Worm (Caenorhabditis elegans) whole organism, L2 larva: Measurements from ENCODE around the gene F17E9.4.

Experiments used
- C34F6.9 ChIP-seq: fragments of 150-350 bp; optimal IDR thresholded peaks from 2 replicates; lab custom pipeline; 2014; ENCODE audit warnings: missing biosample characterization, missing genetic modification characterization
- F13H6.1 ChIP-seq: sonication (generic microtip); optimal IDR thresholded peaks from 2 replicates; lab custom pipeline; 2016; ENCODE audit warnings: missing genetic modification characterization, missing compliant biosample characterization
- R02D3.7 ChIP-seq: fragments of 150-350 bp; optimal IDR thresholded peaks from 2 replicates; lab custom pipeline; 2014; ENCODE audit warnings: missing biosample characterization, missing genetic modification characterization
- Y55F3AM.14 ChIP-seq: fragments of 200-800 bp; sonication (Bioruptor generic); optimal IDR thresholded peaks from 2 replicates; lab custom pipeline; 2018; ENCODE audit warnings: mild to moderate bottlenecking, missing genetic modification characterization, missing compliant biosample characterization
- ZK546.5 ChIP-seq: sonication (generic microtip); optimal IDR thresholded peaks from 2 replicates; lab custom pipeline; 2017; ENCODE audit warnings: missing biosample characterization, missing genetic modification characterization
- alr-1 ChIP-seq: fragments of 150-350 bp; optimal IDR thresholded peaks from 2 replicates; lab custom pipeline; 2014; ENCODE audit warnings: missing biosample characterization, missing genetic modification characterization
- aly-2 ChIP-seq: fragments of 150-350 bp; optimal IDR thresholded peaks from 2 replicates; lab custom pipeline; 2014; ENCODE audit warnings: missing biosample characterization, missing genetic modification characterization
- ama-1 ChIP-seq: fragments of 150-350 bp; optimal IDR thresholded peaks from 2 replicates; lab custom pipeline; 2018; ENCODE audit warnings: inconsistent platforms
- blmp-1 ChIP-seq: sonication (generic microtip); optimal IDR thresholded peaks from 2 replicates; lab custom pipeline; 2017; ENCODE audit warnings: missing genetic modification characterization, mild to moderate bottlenecking, missing compliant biosample characterization, antibody characterized with exemption, moderate library complexity; ENCODE audit not compliant: insufficient read depth
- ceh-16 ChIP-seq: fragments of 150-350 bp; optimal IDR thresholded peaks from 2 replicates; lab custom pipeline; 2014; ENCODE audit warnings: missing biosample characterization, missing genetic modification characterization
- ceh-82 ChIP-seq: fragments of 150-350 bp; optimal IDR thresholded peaks from 2 replicates; lab custom pipeline; 2014; ENCODE audit warnings: missing biosample characterization, missing genetic modification characterization
- crh-2 ChIP-seq: sonication (generic microtip); optimal IDR thresholded peaks from 2 replicates; lab custom pipeline; 2017; ENCODE audit warnings: missing biosample characterization, missing genetic modification characterization
- dmd-4 ChIP-seq: sonication (generic microtip); optimal IDR thresholded peaks from 2 replicates; lab custom pipeline; 2017; ENCODE audit warnings: missing biosample characterization, missing genetic modification characterization
- egl-27 ChIP-seq: sonication (generic microtip); optimal IDR thresholded peaks from 3 replicates; lab custom pipeline; 2017; ENCODE audit warnings: missing biosample characterization, missing genetic modification reagents, missing genetic modification characterization
- elt-1 ChIP-seq: fragments of 150-350 bp; optimal IDR thresholded peaks from 2 replicates; lab custom pipeline; 2014; ENCODE audit warnings: missing biosample characterization, missing genetic modification characterization
- elt-3 ChIP-seq: sonication (generic microtip); optimal IDR thresholded peaks from 2 replicates; lab custom pipeline; 2017; ENCODE audit warnings: missing biosample characterization, missing genetic modification characterization
- fos-1 ChIP-seq: fragments of 150-350 bp; optimal IDR thresholded peaks from 2 replicates; lab custom pipeline; 2014; ENCODE audit warnings: missing biosample characterization, missing genetic modification characterization
- gmeb-1 ChIP-seq: fragments of 150-350 bp; optimal IDR thresholded peaks from 2 replicates; lab custom pipeline; 2014; ENCODE audit warnings: missing biosample characterization, missing genetic modification characterization
- lin-11 ChIP-seq: fragments of 150-350 bp; sonication (generic microtip); optimal IDR thresholded peaks from 2 replicates; lab custom pipeline; 2014; ENCODE audit warnings: missing biosample characterization, missing genetic modification characterization, inconsistent platforms, mixed read lengths
- lin-13 ChIP-seq: fragments of 150-350 bp; optimal IDR thresholded peaks from 2 replicates; lab custom pipeline; 2014; ENCODE audit warnings: missing biosample characterization, missing genetic modification reagents, missing genetic modification characterization
- lin-39 ChIP-seq: fragments of 150-350 bp; optimal IDR thresholded peaks from 2 replicates; lab custom pipeline; 2014; ENCODE audit warnings: missing biosample characterization, missing genetic modification reagents, missing genetic modification characterization
- lsy-2 ChIP-seq, 2 experiments: fragments of 150-350 bp in 1 of 2; sonication (generic microtip) in 1 of 2; optimal IDR thresholded peaks; 2 replicates each; lab custom pipeline; 2014 to 2017; ENCODE audit warnings: missing biosample characterization in 2 of 2, missing genetic modification characterization in 2 of 2
- mab-5 ChIP-seq: fragments of 150-350 bp; optimal IDR thresholded peaks from 2 replicates; lab custom pipeline; 2014; ENCODE audit warnings: missing biosample characterization, missing genetic modification characterization
- mbf-1 ChIP-seq: sonication (generic microtip); optimal IDR thresholded peaks from 2 replicates; lab custom pipeline; 2017; ENCODE audit warnings: missing biosample characterization, missing genetic modification characterization
- mdl-1 ChIP-seq, 2 experiments: fragments of 150-350 bp in 1 of 2; sonication (generic microtip) in 1 of 2; optimal IDR thresholded peaks; 2 replicates each; lab custom pipeline; 2017; ENCODE audit warnings: missing biosample characterization in 2 of 2, missing genetic modification characterization in 2 of 2
- nhr-10 ChIP-seq: sonication (generic microtip); optimal IDR thresholded peaks from 2 replicates; lab custom pipeline; 2017; ENCODE audit warnings: missing biosample characterization, missing genetic modification characterization
- nhr-11 ChIP-seq: fragments of 150-350 bp; optimal IDR thresholded peaks from 2 replicates; lab custom pipeline; 2014; ENCODE audit warnings: missing biosample characterization, missing genetic modification characterization
- nhr-12 ChIP-seq: fragments of 150-350 bp; optimal IDR thresholded peaks from 2 replicates; lab custom pipeline; 2014; ENCODE audit warnings: missing biosample characterization, missing genetic modification characterization
- nhr-129 ChIP-seq: fragments of 150-350 bp; optimal IDR thresholded peaks from 2 replicates; lab custom pipeline; 2014; ENCODE audit warnings: missing biosample characterization, missing genetic modification characterization
- nhr-21 ChIP-seq: fragments of 150-350 bp; optimal IDR thresholded peaks from 2 replicates; lab custom pipeline; 2014; ENCODE audit warnings: missing biosample characterization, missing genetic modification characterization
- nhr-23 ChIP-seq: fragments of 150-350 bp; optimal IDR thresholded peaks from 2 replicates; lab custom pipeline; 2014; ENCODE audit warnings: missing biosample characterization, missing genetic modification reagents, missing genetic modification characterization
- nhr-237 ChIP-seq: fragments of 150-350 bp; optimal IDR thresholded peaks from 2 replicates; lab custom pipeline; 2014; ENCODE audit warnings: missing biosample characterization, missing genetic modification characterization
- nhr-6 ChIP-seq: fragments of 150-350 bp; optimal IDR thresholded peaks from 2 replicates; lab custom pipeline; 2014; ENCODE audit warnings: missing biosample characterization, missing genetic modification characterization
- nhr-77 ChIP-seq: fragments of 150-350 bp; optimal IDR thresholded peaks from 2 replicates; lab custom pipeline; 2014; ENCODE audit warnings: missing biosample characterization, missing genetic modification characterization
- peb-1 ChIP-seq: fragments of 150-350 bp; optimal IDR thresholded peaks from 2 replicates; lab custom pipeline; 2014; ENCODE audit warnings: missing biosample characterization, missing genetic modification characterization
- sem-4 ChIP-seq: fragments of 150-350 bp; optimal IDR thresholded peaks from 2 replicates; lab custom pipeline; 2014; ENCODE audit warnings: missing biosample characterization, missing genetic modification reagents, missing genetic modification characterization
- skn-1 ChIP-seq: sonication (generic microtip); optimal IDR thresholded peaks from 2 replicates; lab custom pipeline; 2017; ENCODE audit warnings: missing biosample characterization, missing genetic modification characterization
- sma-3 ChIP-seq: sonication (generic microtip); optimal IDR thresholded peaks from 2 replicates; lab custom pipeline; 2016; ENCODE audit warnings: missing genetic modification reagents, missing genetic modification characterization, missing compliant biosample characterization
- sma-9 ChIP-seq, 2 experiments: fragments of 150-350 bp in 1 of 2; sonication (generic microtip) in 1 of 2; optimal IDR thresholded peaks; 2 replicates each; lab custom pipeline; 2014 to 2016; ENCODE audit warnings: missing genetic modification characterization in 2 of 2, mild to moderate bottlenecking in 1 of 2, missing biosample characterization in 1 of 2, missing compliant biosample characterization in 1 of 2, missing genetic modification reagents in 1 of 2, moderate library complexity in 1 of 2
- snpc-4 ChIP-seq: fragments of 150-350 bp; optimal IDR thresholded peaks from 2 replicates; lab custom pipeline; 2014; ENCODE audit warnings: missing biosample characterization, missing genetic modification characterization
- unc-39 ChIP-seq: fragments of 150-350 bp; optimal IDR thresholded peaks from 2 replicates; lab custom pipeline; 2014; ENCODE audit warnings: missing biosample characterization, missing genetic modification characterization
- unc-55 ChIP-seq: fragments of 150-350 bp; sonication (generic microtip); optimal IDR thresholded peaks from 3 replicates; lab custom pipeline; 2014; ENCODE audit warnings: missing biosample characterization, missing genetic modification reagents, missing genetic modification characterization
- unc-62 ChIP-seq: fragments of 150-350 bp; optimal IDR thresholded peaks from 2 replicates; lab custom pipeline; 2014; ENCODE audit warnings: missing biosample characterization, missing genetic modification reagents, missing genetic modification characterization
- zag-1 ChIP-seq: fragments of 150-350 bp; optimal IDR thresholded peaks from 2 replicates; lab custom pipeline; 2014; ENCODE audit warnings: missing biosample characterization, missing genetic modification characterization
- ztf-1 ChIP-seq: fragments of 200-800 bp; sonication (Bioruptor generic); conservative IDR thresholded peaks from 2 replicates; pipeline ENCODE4 v1.3.6; 2022; ENCODE audit warnings: missing genetic modification characterization, missing compliant biosample characterization
- ztf-11 ChIP-seq: sonication (generic microtip); optimal IDR thresholded peaks from 2 replicates; lab custom pipeline; 2017; ENCODE audit warnings: missing biosample characterization, missing genetic modification characterization
- ztf-4 ChIP-seq: fragments of 150-350 bp; optimal IDR thresholded peaks from 2 replicates; lab custom pipeline; 2014; ENCODE audit warnings: missing biosample characterization, missing genetic modification characterization

The F17E9.4 gene

DNA sequence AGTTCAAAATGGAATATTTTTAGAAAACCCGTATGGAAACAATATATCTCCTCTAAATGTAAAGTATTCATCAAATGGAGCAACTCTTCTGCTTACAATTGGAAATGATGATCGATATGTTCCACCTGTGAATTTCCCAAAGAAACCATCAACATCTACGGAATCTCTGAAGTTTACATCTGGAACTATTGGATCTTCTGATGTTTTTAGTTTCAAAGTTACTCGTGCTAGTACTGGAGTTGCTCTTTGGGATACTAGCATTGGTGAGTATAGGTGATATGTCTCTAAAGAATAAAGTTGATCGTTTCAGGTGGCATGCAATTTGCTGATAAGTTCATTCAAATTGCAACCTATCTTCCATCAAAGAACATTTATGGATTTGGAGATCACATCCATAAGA lies 19.7 kb downstream of the F17E9.4 start:
- TF ChIP-seq lin-13 (GFP tag; lab: Kevin White, UChicago) = no peak
- no peak for TF ChIP-seq zag-1 (tag; lab: Kevin White, UChicago)
- no peak for TF ChIP-seq elt-3 (tag; lab: Kevin White, UChicago)
- no peak for TF ChIP-seq egl-27 (tag; lab: Kevin White, UChicago)

- TF ChIP-seq Y55F3AM.14 (GFP tag; lab: Kevin White, UChicago) (no peak), ztf-4 (no peak), lin-39 (tag; lab: Kevin White, UChicago) (no peak), sem-4 (tag; lab: Kevin White, UChicago) (no peak), unc-62 (GFP tag; lab: Kevin White, UChicago) (no peak), lin-11 (no peak), aly-2 (tag; lab: Kevin White, UChicago) (no peak), lsy-2 (tag; optimal IDR thresholded peaks at IDR 0.05; lab: Kevin White, UChicago) (no peak), nhr-6 (tag; lab: Kevin White, UChicago) (no peak)
Measured at ce11 chrIV:8369135-8369534, 21.0 kb downstream of the F17E9.4 start, which contains the start of gene D2096.6. D2096.6 (minus strand) TSS chrIV:8369235.

ce11 chrIV:8375381-8375780 lies 27.2 kb downstream of the F17E9.4 start:
- TF ChIP-seq mdl-1 (tag; optimal IDR thresholded peaks at IDR 0.05; lab: Kevin White, UChicago) (no peak), ZK546.5 (tag; lab: Kevin White, UChicago) (no peak), mab-5 (peak; percentile 32), nhr-12 (tag; lab: Kevin White, UChicago) (no peak), unc-62 (GFP tag; lab: Kevin White, UChicago) (no peak), crh-2 (tag; lab: Kevin White, UChicago) (peak; percentile 85), peb-1 (tag; lab: Kevin White, UChicago) (no peak), ztf-11 (tag; lab: Kevin White, UChicago) (no peak), nhr-11 (tag; lab: Kevin White, UChicago) (no peak), F13H6.1 (tag; lab: Kevin White, UChicago) (peak; percentile 74), aly-2 (tag; lab: Kevin White, UChicago) (no peak), dmd-4 (no peak), ztf-1 (GFP tag; lab: Robert Waterston, UW) (no peak), alr-1 (tag; lab: Kevin White, UChicago) (no peak), nhr-237 (tag; lab: Kevin White, UChicago) (no peak), sma-9 (GFP tag; optimal IDR thresholded peaks at IDR 0.05; lab: Kevin White, UChicago) (peak; percentile 89), sma-9 (tag; optimal IDR thresholded peaks at IDR 0.05; lab: Kevin White, UChicago) (no peak), snpc-4 (tag; lab: Kevin White, UChicago) (peak; percentile 71), elt-1 (tag; lab: Kevin White, UChicago) (no peak), nhr-6 (tag; lab: Kevin White, UChicago) (peak; percentile 74), nhr-10 (tag; lab: Kevin White, UChicago) (no peak), lin-11 (peak; percentile 44), fos-1 (peak; percentile 72), nhr-21 (tag; lab: Kevin White, UChicago) (peak; percentile 66), sma-3 (peak; percentile 81), mbf-1 (no peak), R02D3.7 (tag; lab: Kevin White, UChicago) (peak; percentile 15), zag-1 (tag; lab: Kevin White, UChicago) (peak; percentile 43), egl-27 (tag; lab: Kevin White, UChicago) (peak; percentile 59), elt-3 (tag; lab: Kevin White, UChicago) (no peak), Y55F3AM.14 (GFP tag; lab: Kevin White, UChicago) (peak; percentile 68), ceh-16 (tag; lab: Kevin White, UChicago) (peak; percentile 9), lsy-2 (tag; optimal IDR thresholded peaks at IDR 0.05; lab: Kevin White, UChicago) (peak; percentile 54 to 82), ama-1 (lab: Kevin White, UChicago) (no peak), ceh-82 (tag; lab: Kevin White, UChicago) (no peak), ztf-4 (peak; percentile 74), sem-4 (tag; lab: Kevin White, UChicago) (peak; percentile 21), blmp-1 (tag; lab: Kevin White, UChicago) (no peak), nhr-77 (tag; lab: Kevin White, UChicago) (no peak), nhr-129 (tag; lab: Kevin White, UChicago) (peak; percentile 96), unc-55 (GFP tag; lab: Kevin White, UChicago) (no peak), C34F6.9 (peak; percentile 84), gmeb-1 (tag; lab: Kevin White, UChicago) (peak; percentile 71), skn-1 (no peak), unc-39 (no peak), lin-13 (GFP tag; lab: Kevin White, UChicago) (peak; percentile 82), nhr-23 (tag; lab: Kevin White, UChicago) (no peak)
